Worm (Caenorhabditis elegans): Measurements from ENCODE around the gene heh-1.

DNA sequence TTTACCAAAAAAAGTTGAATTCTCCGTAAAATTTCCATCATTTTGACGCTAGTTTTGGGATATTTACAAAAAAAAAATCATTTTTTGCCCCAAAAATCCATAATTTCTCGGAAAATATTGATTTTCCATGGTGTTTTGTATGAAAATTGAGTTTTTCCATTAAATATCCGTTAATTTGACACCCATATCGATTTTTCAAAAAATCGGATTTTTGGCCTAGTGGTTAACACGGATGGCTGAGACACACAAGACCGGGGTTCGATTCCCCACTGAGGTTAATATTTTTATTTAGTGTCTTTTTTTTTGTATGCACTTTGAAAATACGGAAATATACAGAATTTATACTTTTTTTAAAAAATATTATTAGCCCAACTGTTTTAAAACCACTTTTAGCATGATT lies 14.1 kb downstream of the heh-1 start:
- TF ChIP-seq ama-1 (optimal IDR thresholded peaks at IDR 0.05) (no peak), fkh-6 (tag; optimal IDR thresholded peaks at IDR 0.05) (no peak), gmeb-2 (tag; optimal IDR thresholded peaks at IDR 0.05) (no peak), F13H6.1 (tag; optimal IDR thresholded peaks at IDR 0.05) (no peak), hlh-30 (tag; optimal IDR thresholded peaks at IDR 0.05; ENCODE audit: insufficient read depth) (no peak), sox-4 (tag; optimal IDR thresholded peaks at IDR 0.05) (no peak)

All from whole organism, late embryonic.